Worm (Caenorhabditis elegans) whole organism, late embryonic: ENCODE results near the gene ttbk-7.

Experiments
- K02D7.2 ChIP-seq: sonication (generic microtip); optimal IDR thresholded peaks from 2 replicates; lab custom pipeline; 2017; ENCODE audit warnings: mild to moderate bottlenecking, missing genetic modification characterization, missing compliant biosample characterization
- K09A11.1 ChIP-seq: sonication (generic microtip); optimal IDR thresholded peaks from 2 replicates; lab custom pipeline; 2017; ENCODE audit warnings: antibody characterized with exemption, mild to moderate bottlenecking, missing genetic modification characterization, missing compliant biosample characterization; ENCODE audit not compliant: insufficient read depth
- Y22D7AL.16 ChIP-seq: sonication (generic microtip); optimal IDR thresholded peaks from 2 replicates; lab custom pipeline; 2016; ENCODE audit warnings: missing genetic modification characterization, missing compliant biosample characterization
- ceh-2 ChIP-seq: sonication (generic microtip); optimal IDR thresholded peaks from 2 replicates; lab custom pipeline; 2016; ENCODE audit warnings: missing genotype, missing genetic modification characterization, missing compliant biosample characterization
- ceh-22 ChIP-seq: sonication (generic microtip); optimal IDR thresholded peaks from 2 replicates; lab custom pipeline; 2017; ENCODE audit warnings: missing biosample characterization, missing genetic modification characterization
- ceh-34 ChIP-seq: sonication (generic microtip); optimal IDR thresholded peaks from 2 replicates; lab custom pipeline; 2016; ENCODE audit warnings: mild to moderate bottlenecking, missing genetic modification characterization, missing compliant biosample characterization
- elt-2 ChIP-seq: sonication (generic microtip); optimal IDR thresholded peaks from 2 replicates; lab custom pipeline; 2016; ENCODE audit warnings: missing genetic modification reagents, missing genetic modification characterization, missing compliant biosample characterization
- elt-4 ChIP-seq: sonication (generic microtip); optimal IDR thresholded peaks from 2 replicates; lab custom pipeline; 2016; ENCODE audit warnings: missing genetic modification characterization, missing compliant biosample characterization
- ets-4 ChIP-seq: sonication (generic microtip); optimal IDR thresholded peaks from 2 replicates; lab custom pipeline; 2016; ENCODE audit warnings: missing genetic modification characterization, missing compliant biosample characterization
- fax-1 ChIP-seq: sonication (generic microtip); optimal IDR thresholded peaks from 2 replicates; lab custom pipeline; 2016; ENCODE audit warnings: missing genotype, missing genetic modification characterization, missing compliant biosample characterization
- gmeb-2 ChIP-seq: sonication (generic microtip); optimal IDR thresholded peaks from 2 replicates; lab custom pipeline; 2016; ENCODE audit warnings: missing genetic modification characterization, inconsistent platforms, missing compliant biosample characterization
- lim-6 ChIP-seq: sonication (generic microtip); optimal IDR thresholded peaks from 2 replicates; lab custom pipeline; 2016; ENCODE audit warnings: missing genetic modification characterization, missing compliant biosample characterization
- mec-3 ChIP-seq: sonication (generic microtip); optimal IDR thresholded peaks from 2 replicates; lab custom pipeline; 2016; ENCODE audit warnings: borderline replicate concordance, missing genetic modification characterization, missing compliant biosample characterization
- pha-2 ChIP-seq: sonication (generic microtip); optimal IDR thresholded peaks from 2 replicates; lab custom pipeline; 2017; ENCODE audit warnings: mild to moderate bottlenecking, missing genetic modification characterization, missing compliant biosample characterization
- pha-4 ChIP-seq: fragments of 150-350 bp; optimal IDR thresholded peaks from 2 replicates; lab custom pipeline; 2018; ENCODE audit warnings: missing biosample characterization, missing genetic modification reagents, missing genetic modification characterization
- sox-4 ChIP-seq: sonication (generic microtip); optimal IDR thresholded peaks from 2 replicates; lab custom pipeline; 2017; ENCODE audit warnings: mild to moderate bottlenecking, missing genetic modification characterization, inconsistent platforms, missing compliant biosample characterization
- ttx-3 ChIP-seq: sonication (generic microtip); optimal IDR thresholded peaks from 2 replicates; lab custom pipeline; 2016; ENCODE audit warnings: missing genetic modification reagents, missing genetic modification characterization, missing compliant biosample characterization
- unc-42 ChIP-seq: sonication (generic microtip); optimal IDR thresholded peaks from 2 replicates; lab custom pipeline; 2016; ENCODE audit warnings: missing genotype, missing genetic modification characterization, missing compliant biosample characterization
- zip-5 ChIP-seq: sonication (generic microtip); optimal IDR thresholded peaks from 2 replicates; lab custom pipeline; 2016; ENCODE audit warnings: missing genetic modification characterization, missing compliant biosample characterization
- ztf-16 ChIP-seq: sonication (generic microtip); optimal IDR thresholded peaks from 2 replicates; lab custom pipeline; 2017; ENCODE audit warnings: missing genetic modification characterization, missing compliant biosample characterization

Gene ttbk-7

DNA sequence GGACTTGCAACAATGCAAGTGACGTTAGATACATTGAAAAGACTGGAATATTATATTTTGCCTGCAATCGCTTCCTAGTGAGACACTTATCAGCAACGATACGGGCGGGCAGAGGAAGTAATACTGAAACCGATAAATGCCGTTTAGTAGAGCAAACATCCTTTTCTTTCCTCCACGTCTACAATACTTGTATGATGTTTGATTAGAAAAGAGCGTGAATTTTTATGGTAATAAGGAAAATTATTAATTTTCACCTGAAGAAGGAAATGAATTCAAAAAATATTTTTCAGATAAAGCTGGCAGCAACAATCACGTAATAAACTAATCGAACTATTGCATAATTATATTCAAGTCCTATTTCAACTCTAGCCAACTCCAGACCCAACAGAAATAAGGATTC lies 40.9 kb downstream of the ttbk-7 start, which contains the start of gene C44H9.7:
TSS of gene C44H9.7 (minus strand) at position 101 of the 400 bp plus-strand sequence.
- TF ChIP-seq elt-2 (tag; lab: Kevin White, UChicago) (peak; percentile 53), K02D7.2 (tag; lab: Kevin White, UChicago) (no peak)

DNA sequence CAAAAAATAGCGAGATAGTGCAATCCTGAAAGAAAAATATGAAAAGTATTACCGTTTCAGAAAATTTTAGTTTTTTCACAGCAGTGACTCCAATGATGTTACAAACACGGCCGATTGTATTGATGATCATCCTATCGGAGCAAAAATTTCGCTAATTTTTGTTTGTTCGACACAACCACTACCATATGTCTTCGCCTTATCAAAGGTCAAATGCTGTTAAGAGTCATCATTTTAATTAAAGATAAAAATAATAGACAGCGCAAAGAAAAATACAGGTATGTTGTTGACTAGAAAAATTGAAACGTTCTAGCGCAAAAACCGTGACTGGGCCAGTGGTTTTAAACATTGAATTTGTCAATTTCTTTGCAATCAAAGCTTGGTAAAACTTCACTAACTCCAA lies 43.3 kb downstream of the ttbk-7 start:
- peak; percentile 51 for TF ChIP-seq elt-2 (tag; lab: Kevin White, UChicago)
- no peak for TF ChIP-seq pha-2

DNA sequence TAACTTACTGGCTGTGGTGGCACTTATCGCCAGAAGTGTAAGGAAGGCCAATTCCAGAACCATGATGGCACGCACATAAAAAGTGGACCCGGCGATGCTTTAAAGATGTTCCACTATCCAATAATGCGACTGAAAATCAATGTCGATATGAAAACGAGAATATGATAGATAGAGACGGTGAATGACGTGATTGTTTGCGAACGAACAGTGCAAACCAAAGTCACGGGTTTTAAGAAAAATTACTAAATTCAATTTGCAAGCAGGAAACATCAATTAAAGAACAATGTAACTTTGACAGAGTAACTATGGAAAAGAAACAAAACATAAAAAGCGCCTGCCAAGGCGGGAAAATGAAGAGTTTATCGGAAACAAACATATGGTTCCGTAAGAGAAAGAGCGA lies 45.9 kb downstream of the ttbk-7 start, which contains the start of gene C44H9.5:
TSS of gene C44H9.5 (minus strand) at position 129 of the 400 bp plus-strand sequence.
- no peak for TF ChIP-seq mec-3 (tag; lab: Kevin White, UChicago)
- TF ChIP-seq pha-2, result no peak
- TF ChIP-seq unc-42 (tag; lab: Kevin White, UChicago), result no peak
- no peak for TF ChIP-seq lim-6 (tag; lab: Kevin White, UChicago)
- TF ChIP-seq gmeb-2 (tag; lab: Kevin White, UChicago), result no peak
- TF ChIP-seq ceh-34 (tag; lab: Kevin White, UChicago), result no peak
- TF ChIP-seq ttx-3 (tag; lab: Kevin White, UChicago), result no peak
- TF ChIP-seq pha-4 (tag; lab: Kevin White, UChicago), result no peak
- no peak for TF ChIP-seq elt-4 (tag; lab: Kevin White, UChicago)
- TF ChIP-seq ztf-16, result no peak

DNA sequence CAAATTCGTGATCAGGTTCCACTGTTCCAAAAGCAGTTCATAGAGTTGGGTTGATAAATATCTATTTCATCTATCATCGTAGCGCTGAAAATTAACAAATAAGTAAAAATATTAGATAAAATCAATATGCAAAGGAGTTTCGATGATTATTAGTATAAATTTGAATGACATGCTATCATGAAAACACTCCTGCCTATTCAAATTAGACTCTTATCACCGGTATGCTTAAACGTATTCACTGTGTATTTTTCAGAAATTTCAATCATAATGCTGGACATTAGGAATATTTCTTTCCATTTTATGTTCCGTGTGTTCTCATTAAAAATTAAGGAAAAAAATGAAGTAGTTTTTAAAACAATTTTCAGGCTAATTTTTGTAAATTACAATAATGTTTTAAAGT lies 50.4 kb downstream of the ttbk-7 start, which contains the start of gene C44H9.6:
TSS of gene C44H9.6 (minus strand) at position 101 of the 400 bp plus-strand sequence.
- TF ChIP-seq K09A11.1 (tag; lab: Kevin White, UChicago), result no peak
- no peak for TF ChIP-seq zip-5 (tag; lab: Kevin White, UChicago)
- TF ChIP-seq gmeb-2 (tag; lab: Kevin White, UChicago), result no peak
- TF ChIP-seq sox-4 (tag; lab: Kevin White, UChicago), result no peak
- TF ChIP-seq ceh-22 (tag; lab: Kevin White, UChicago), result no peak

DNA sequence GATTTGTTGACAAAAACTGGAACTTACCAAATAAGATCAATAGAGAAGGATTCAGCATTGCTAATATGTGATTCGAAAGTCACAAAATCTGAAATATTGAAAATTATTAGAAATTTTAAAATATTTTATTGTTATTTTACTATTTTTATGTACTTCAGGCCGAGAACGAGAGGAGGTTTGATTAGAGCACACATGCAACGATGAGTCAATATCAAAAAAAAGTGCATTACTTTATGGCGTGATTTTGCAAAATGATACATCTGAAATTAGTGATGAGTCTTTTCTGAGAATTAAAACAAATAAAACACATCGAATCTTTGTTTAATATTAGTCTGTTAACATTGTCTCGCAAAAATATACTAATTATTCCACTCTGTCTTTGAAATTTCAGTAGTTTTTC lies 50.9 kb downstream of the ttbk-7 start:
- TF ChIP-seq fax-1 (tag; lab: Kevin White, UChicago), result no peak
- no peak for TF ChIP-seq lim-6 (tag; lab: Kevin White, UChicago)
- TF ChIP-seq elt-2 (tag; lab: Kevin White, UChicago), result no peak
- no peak for TF ChIP-seq ceh-2 (tag; lab: Kevin White, UChicago)
- no peak for TF ChIP-seq Y22D7AL.16 (tag; lab: Kevin White, UChicago)
- TF ChIP-seq sox-4 (tag; lab: Kevin White, UChicago), result no peak
- no peak for TF ChIP-seq ets-4 (tag; lab: Kevin White, UChicago)
